Fruit fly (Drosophila melanogaster) whole organism, embryonic: ENCODE measurements around the gene CG15880.

Experiments
- Bteb2 ChIP-seq: fragments of 200-800 bp; sonication (Bioruptor generic); optimal IDR thresholded peaks from 2 replicates; lab custom pipeline; 2016; ENCODE audit warnings: missing biosample characterization, missing genetic modification characterization
- CG1024 ChIP-seq: fragments of 200-800 bp; sonication (Bioruptor generic); IDR thresholded peaks from 2 replicates; pipeline ENCODE4 v1.3.6; 2022; ENCODE audit warnings: missing biosample characterization, missing genetic modification characterization
- CG11398 ChIP-seq: fragments of 200-800 bp; sonication (Bioruptor generic); optimal IDR thresholded peaks from 2 replicates; lab custom pipeline; 2016; ENCODE audit warnings: missing biosample characterization, missing genetic modification characterization
- CG11504 ChIP-seq: fragments of 200-800 bp; sonication (Bioruptor generic); optimal IDR thresholded peaks from 3 replicates; lab custom pipeline; 2019; ENCODE audit warnings: missing biosample characterization, mild to moderate bottlenecking, missing genetic modification characterization, moderate library complexity
- CG15011 ChIP-seq: fragments of 200-800 bp; sonication (Bioruptor generic); optimal IDR thresholded peaks from 3 replicates; lab custom pipeline; 2018; ENCODE audit warnings: missing biosample characterization, mild to moderate bottlenecking, missing genetic modification characterization
- CG15479 ChIP-seq: fragments of 200-800 bp; sonication (Bioruptor generic); optimal IDR thresholded peaks from 3 replicates; lab custom pipeline; 2019; ENCODE audit warnings: missing biosample characterization, mild to moderate bottlenecking, missing genetic modification characterization, moderate library complexity
- CG1602 ChIP-seq: fragments of 200-800 bp; sonication (Bioruptor generic); optimal IDR thresholded peaks from 3 replicates; lab custom pipeline; 2016; ENCODE audit warnings: missing biosample characterization, missing genetic modification characterization
- CG17361 ChIP-seq: fragments of 200-800 bp; sonication (Bioruptor generic); IDR thresholded peaks from 3 replicates; pipeline ENCODE4 v1.3.6; 2022; ENCODE audit warnings: missing biosample characterization, missing genetic modification characterization
- CG18011 ChIP-seq: fragments of 200-800 bp; sonication (Bioruptor generic); optimal IDR thresholded peaks from 2 replicates; lab custom pipeline; 2017; ENCODE audit warnings: missing biosample characterization, missing genetic modification characterization, mild to moderate bottlenecking, moderate library complexity, missing genotype
- CG3281 ChIP-seq: fragments of 200-800 bp; sonication (Bioruptor generic); optimal IDR thresholded peaks from 3 replicates; lab custom pipeline; 2017; ENCODE audit warnings: missing biosample characterization, mild to moderate bottlenecking, missing genetic modification characterization
- CG33557 ChIP-seq: fragments of 200-800 bp; sonication (Bioruptor generic); optimal IDR thresholded peaks from 2 replicates; lab custom pipeline; 2019; ENCODE audit warnings: missing biosample characterization, mild to moderate bottlenecking, missing genetic modification characterization, moderate library complexity
- CG4404 ChIP-seq: fragments of 200-800 bp; sonication (Bioruptor generic); IDR thresholded peaks from 2 replicates; pipeline ENCODE4 v1.3.6; 2022; ENCODE audit warnings: missing biosample characterization, missing genetic modification characterization
- CG5953 ChIP-seq: fragments of 200-800 bp; sonication (Bioruptor generic); IDR thresholded peaks from 2 replicates; pipeline ENCODE4 v1.3.6; 2022; ENCODE audit warnings: missing biosample characterization, missing genetic modification characterization
- CG6813 ChIP-seq: fragments of 200-800 bp; sonication (Bioruptor generic); optimal IDR thresholded peaks from 2 replicates; lab custom pipeline; 2017; ENCODE audit warnings: missing biosample characterization, missing genetic modification characterization, mild to moderate bottlenecking, moderate library complexity, missing genetic modification reagents
- CG7556 ChIP-seq: fragments of 200-800 bp; sonication (Bioruptor generic); optimal IDR thresholded peaks from 2 replicates; lab custom pipeline; 2017; ENCODE audit warnings: missing biosample characterization, mild to moderate bottlenecking, missing genetic modification characterization
- CG8944 ChIP-seq: fragments of 200-800 bp; sonication (Bioruptor generic); optimal IDR thresholded peaks from 3 replicates; lab custom pipeline; 2016; ENCODE audit warnings: missing biosample characterization, missing genetic modification characterization
- CG9609 ChIP-seq: fragments of 200-800 bp; sonication (Bioruptor generic); optimal IDR thresholded peaks from 3 replicates; lab custom pipeline; 2016; ENCODE audit warnings: missing biosample characterization, missing genetic modification characterization
- Chrac-16 ChIP-seq: fragments of 200-800 bp; sonication (Bioruptor generic); optimal IDR thresholded peaks from 3 replicates; lab custom pipeline; 2016; ENCODE audit warnings: missing biosample characterization, missing genetic modification characterization
- Doc2 ChIP-seq: fragments of 200-800 bp; sonication (Bioruptor generic); IDR thresholded peaks from 2 replicates; pipeline ENCODE4 v1.3.6; 2022; ENCODE audit warnings: missing biosample characterization, missing genetic modification characterization
- Dp ChIP-seq: fragments of 200-800 bp; sonication (Bioruptor generic); optimal IDR thresholded peaks from 2 replicates; lab custom pipeline; 2018; ENCODE audit warnings: missing biosample characterization, mild to moderate bottlenecking, missing genetic modification characterization, moderate library complexity
- E2f1 ChIP-seq: fragments of 200-800 bp; sonication (Bioruptor generic); IDR thresholded peaks from 2 replicates; pipeline ENCODE4 v1.3.6; 2022; ENCODE audit warnings: missing biosample characterization, missing genetic modification characterization
- ERR ChIP-seq: fragments of 200-800 bp; sonication (Bioruptor generic); optimal IDR thresholded peaks from 2 replicates; lab custom pipeline; 2016; ENCODE audit warnings: missing biosample characterization, missing genetic modification characterization
- Fer1 ChIP-seq: fragments of 200-800 bp; sonication (Bioruptor generic); optimal IDR thresholded peaks from 2 replicates; lab custom pipeline; 2017; ENCODE audit warnings: missing biosample characterization, mild to moderate bottlenecking, missing genetic modification characterization
- Gsc ChIP-seq: fragments of 200-800 bp; sonication (Bioruptor generic); IDR thresholded peaks from 2 replicates; pipeline ENCODE4 v1.3.6; 2022; ENCODE audit warnings: missing biosample characterization, missing genetic modification characterization
- HLH4C ChIP-seq: fragments of 200-800 bp; sonication (Bioruptor generic); IDR thresholded peaks from 3 replicates; pipeline ENCODE4 v1.3.6; 2022; ENCODE audit warnings: missing biosample characterization, missing genetic modification characterization; ENCODE audit not compliant: partially characterized antibody
- Hr39 ChIP-seq: fragments of >200 bp; optimal IDR thresholded peaks from 2 replicates; lab custom pipeline; 2017
- MTF-1 ChIP-seq: fragments of 200-800 bp; sonication (Bioruptor generic); optimal IDR thresholded peaks from 2 replicates; lab custom pipeline; 2018; ENCODE audit warnings: missing biosample characterization, mild to moderate bottlenecking, missing genetic modification characterization, borderline replicate concordance
- Oli ChIP-seq: fragments of 200-800 bp; sonication (Bioruptor generic); optimal IDR thresholded peaks from 2 replicates; lab custom pipeline; 2018; ENCODE audit warnings: missing biosample characterization, mild to moderate bottlenecking, missing genetic modification characterization, moderate library complexity
- Rfx ChIP-seq: fragments of 200-800 bp; sonication (Bioruptor generic); IDR thresholded peaks from 2 replicates; pipeline ENCODE4 v1.3.6; 2022; ENCODE audit warnings: missing biosample characterization, missing genetic modification characterization
- Scr ChIP-seq: fragments of 200-800 bp; sonication (Bioruptor generic); IDR thresholded peaks from 2 replicates; pipeline ENCODE4 v1.3.6; 2022; ENCODE audit warnings: missing biosample characterization, missing genetic modification characterization; ENCODE audit not compliant: partially characterized antibody
- cad ChIP-seq: fragments of >200 bp; optimal IDR thresholded peaks from 2 replicates; lab custom pipeline; 2017; ENCODE audit warnings: missing biosample characterization, missing genetic modification characterization
- caup ChIP-seq: fragments of 200-800 bp; sonication (Bioruptor generic); optimal IDR thresholded peaks from 3 replicates; lab custom pipeline; 2017; ENCODE audit warnings: missing biosample characterization, mild to moderate bottlenecking, missing genetic modification characterization, moderate library complexity; ENCODE audit not compliant: severe bottlenecking
- corto ChIP-seq: fragments of 200-800 bp; sonication (Bioruptor generic); optimal IDR thresholded peaks from 2 replicates; lab custom pipeline; 2016; ENCODE audit warnings: missing biosample characterization, mild to moderate bottlenecking, missing genetic modification characterization, moderate library complexity
- dati ChIP-seq: fragments of 200-800 bp; sonication (Bioruptor generic); IDR thresholded peaks from 2 replicates; pipeline ENCODE4 v1.3.6; 2022; ENCODE audit warnings: missing biosample characterization, missing genetic modification characterization
- emc ChIP-seq: fragments of 200-800 bp; sonication (Bioruptor generic); optimal IDR thresholded peaks from 2 replicates; lab custom pipeline; 2016; ENCODE audit warnings: missing biosample characterization, missing genetic modification characterization
- exex ChIP-seq: fragments of 200-800 bp; sonication (Bioruptor generic); optimal IDR thresholded peaks from 4 replicates; lab custom pipeline; 2018; ENCODE audit warnings: missing biosample characterization, mild to moderate bottlenecking, missing genetic modification characterization, moderate library complexity
- fru ChIP-seq: fragments of >200 bp; optimal IDR thresholded peaks from 2 replicates; lab custom pipeline; 2017
- gsb ChIP-seq: fragments of 200-800 bp; sonication (Bioruptor generic); IDR thresholded peaks from 2 replicates; pipeline ENCODE4 v1.3.6; 2022; ENCODE audit warnings: missing biosample characterization, missing genetic modification characterization
- jigr1 ChIP-seq: fragments of 200-800 bp; sonication (Bioruptor generic); IDR thresholded peaks from 3 replicates; pipeline ENCODE4 v1.3.6; 2022; ENCODE audit warnings: missing biosample characterization, missing genetic modification characterization
- knrl ChIP-seq: fragments of 200-800 bp; sonication (Bioruptor generic); IDR thresholded peaks from 3 replicates; pipeline ENCODE4 v1.3.6; 2022; ENCODE audit warnings: missing biosample characterization, missing genetic modification characterization; ENCODE audit not compliant: partially characterized antibody
- lilli ChIP-seq: fragments of 200-800 bp; sonication (Bioruptor generic); optimal IDR thresholded peaks from 3 replicates; lab custom pipeline; 2016; ENCODE audit warnings: missing biosample characterization, missing genetic modification characterization
- mam ChIP-seq: fragments of 200-800 bp; sonication (Bioruptor generic); optimal IDR thresholded peaks from 3 replicates; lab custom pipeline; 2016; ENCODE audit warnings: missing biosample characterization, missing genetic modification characterization
- pros ChIP-seq: fragments of 200-800 bp; sonication (Bioruptor generic); optimal IDR thresholded peaks from 3 replicates; lab custom pipeline; 2019; ENCODE audit warnings: missing biosample characterization, mild to moderate bottlenecking, missing genetic modification characterization, moderate library complexity
- sc ChIP-seq, 3 experiments: fragments of >200 bp in 2 of 3; fragments of 200-800 bp in 1 of 3; sonication (Bioruptor generic) in 1 of 3; optimal IDR thresholded peaks; 2 replicates in 2 of 3; 3 replicates in 1 of 3; lab custom pipeline; 2017; ENCODE audit warnings: mild to moderate bottlenecking in 1 of 3, missing biosample characterization in 1 of 3, missing genetic modification characterization in 1 of 3, missing genetic modification reagents in 1 of 3
- slbo ChIP-seq: fragments of 200-800 bp; sonication (Bioruptor generic); IDR thresholded peaks from 2 replicates; pipeline ENCODE4 v1.3.6; 2022; ENCODE audit warnings: missing biosample characterization, missing genetic modification characterization
- tap ChIP-seq: fragments of 200-800 bp; optimal IDR thresholded peaks from 3 replicates; lab custom pipeline; 2019; ENCODE audit warnings: missing biosample characterization, mild to moderate bottlenecking, missing genetic modification characterization, moderate library complexity
- tio ChIP-seq: fragments of 200-800 bp; sonication (Bioruptor generic); optimal IDR thresholded peaks from 2 replicates; lab custom pipeline; 2017; ENCODE audit warnings: missing biosample characterization, missing genetic modification characterization, inconsistent platforms
- tup ChIP-seq: fragments of 200-800 bp; sonication (Bioruptor generic); optimal IDR thresholded peaks from 2 replicates; lab custom pipeline; 2016; ENCODE audit warnings: missing biosample characterization, mild to moderate bottlenecking, missing genetic modification characterization, moderate library complexity
- vfl ChIP-seq: fragments of 200-800 bp; sonication (Bioruptor generic); optimal IDR thresholded peaks from 2 replicates; lab custom pipeline; 2016; ENCODE audit warnings: missing biosample characterization, missing genetic modification characterization
- vnd ChIP-seq: fragments of 200-800 bp; sonication (Bioruptor generic); IDR thresholded peaks from 3 replicates; pipeline ENCODE4 v1.3.6; 2022; ENCODE audit warnings: missing biosample characterization, missing genetic modification characterization; ENCODE audit not compliant: partially characterized antibody
- yki ChIP-seq: fragments of >200 bp; optimal IDR thresholded peaks from 3 replicates; lab custom pipeline; 2018
- zen ChIP-seq: fragments of 200-800 bp; sonication (Bioruptor generic); optimal IDR thresholded peaks from 3 replicates; lab custom pipeline; 2018; ENCODE audit warnings: missing biosample characterization, mild to moderate bottlenecking, missing genetic modification characterization, moderate library complexity

CG15880 gene

DNA sequence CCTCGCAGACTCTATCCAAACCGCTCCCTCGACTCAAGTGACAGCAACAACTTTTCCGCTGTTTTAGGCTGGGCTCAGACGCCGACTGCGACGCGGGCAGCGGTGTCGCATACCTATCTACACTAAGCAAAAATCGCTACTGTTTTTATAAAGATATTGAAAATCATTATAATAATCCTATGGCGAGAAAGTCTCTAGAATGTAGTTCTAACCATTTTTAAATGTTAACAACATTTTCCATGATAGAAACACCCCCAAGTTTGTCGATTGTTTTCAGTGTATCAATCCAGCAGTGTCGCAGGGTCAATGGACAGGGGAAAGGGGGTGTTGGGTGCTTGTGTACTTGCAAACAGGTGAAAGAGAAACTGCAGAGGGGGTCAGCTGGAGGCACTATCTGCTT is 48.1 kb upstream of the CG15880 start (continued):
- TF ChIP-seq tup (peak; percentile 91), CG15479 (GFP tag; lab: Kevin White, UChicago) (peak; percentile 91), CG33557 (GFP tag; lab: Kevin White, UChicago) (peak; percentile 86), caup (GFP tag; lab: Kevin White, UChicago) (peak; percentile 95), yki (no peak), HLH4C (GFP tag; lab: Robert Waterston, UW) (no peak), dati (GFP tag; lab: Robert Waterston, UW) (peak; percentile 94), Scr (GFP tag; lab: Robert Waterston, UW) (no peak), CG3281 (GFP tag; lab: Kevin White, UChicago) (peak; percentile 95), fru (lab: Kevin White, UChicago) (no peak), CG8944 (peak; percentile 94), vfl (GFP tag; lab: Kevin White, UChicago) (peak; percentile 95), zen (tag; lab: Kevin White, UChicago) (peak; percentile 97), Chrac-16 (GFP tag; lab: Kevin White, UChicago) (peak; percentile 96), CG18011 (GFP tag; lab: Kevin White, UChicago) (peak; percentile 71), CG11398 (GFP tag; lab: Kevin White, UChicago) (peak; percentile 84), CG9609 (GFP tag; lab: Kevin White, UChicago) (peak; percentile 93), tap (peak; percentile 97), cad (GFP tag; lab: Kevin White, UChicago) (no peak), CG11504 (tag; lab: Kevin White, UChicago) (peak; percentile 96), CG1602 (GFP tag; lab: Kevin White, UChicago) (peak; percentile 94), CG15011 (GFP tag; lab: Kevin White, UChicago) (peak; percentile 92), emc (peak; percentile 86), Hr39 (lab: Kevin White, UChicago) (no peak), CG6813 (GFP tag; lab: Kevin White, UChicago) (peak; percentile 96), Oli (tag; lab: Kevin White, UChicago) (peak; percentile 96), CG5953 (GFP tag; lab: Robert Waterston, UW) (peak; percentile 95), CG4404 (GFP tag; lab: Robert Waterston, UW) (peak; percentile 94), slbo (peak; percentile 97), ERR (GFP tag; lab: Kevin White, UChicago) (peak; percentile 94), tio (peak; percentile 96), CG17361 (GFP tag; lab: Robert Waterston, UW) (peak; percentile 96), MTF-1 (peak; percentile 93), lilli (peak; percentile 98), Bteb2 (GFP tag; lab: Kevin White, UChicago) (peak; percentile 94), corto (peak; percentile 98)

DNA sequence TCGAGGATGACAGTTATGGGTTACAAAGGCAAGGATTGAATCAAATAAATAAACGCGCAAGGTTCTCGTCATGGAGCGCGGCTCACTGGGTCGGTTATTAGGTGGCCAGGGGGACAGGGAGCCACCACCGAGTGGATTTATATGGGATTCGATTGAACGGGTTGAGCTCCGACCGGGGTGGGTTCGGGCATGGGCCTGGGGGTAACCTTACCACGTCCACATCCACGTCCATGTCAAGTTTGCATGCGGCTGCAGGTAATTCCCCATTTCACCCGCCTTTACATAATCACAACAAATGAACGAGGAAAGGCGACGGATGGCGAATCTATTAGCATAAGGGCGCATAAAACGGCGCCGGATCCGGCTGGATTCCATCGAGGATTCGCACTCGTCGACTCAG is 42.1 kb upstream of the CG15880 start, which contains the start of gene CG13950:
CG13950 (plus strand) TSS at position 301 of the 400 bp plus-strand sequence.
- TF ChIP-seq sc (optimal IDR thresholded peaks at IDR 0.05; lab: Kevin White, UChicago) (no peak), sc (GFP tag; optimal IDR thresholded peaks at IDR 0.05; lab: Kevin White, UChicago) (no peak), knrl (GFP tag; lab: Robert Waterston, UW) (no peak), Gsc (GFP tag; lab: Robert Waterston, UW) (no peak), CG4404 (GFP tag; lab: Robert Waterston, UW) (no peak), HLH4C (GFP tag; lab: Robert Waterston, UW) (no peak), Dp (GFP tag; lab: Kevin White, UChicago) (no peak), exex (no peak), CG1024 (GFP tag; lab: Robert Waterston, UW) (no peak), Fer1 (no peak), CG18011 (GFP tag; lab: Kevin White, UChicago) (no peak), Doc2 (GFP tag; lab: Robert Waterston, UW) (no peak), jigr1 (no peak), E2f1 (GFP tag; lab: Robert Waterston, UW) (no peak), Rfx (GFP tag; lab: Robert Waterston, UW) (no peak), vnd (GFP tag; lab: Robert Waterston, UW) (no peak), pros (GFP tag; lab: Kevin White, UChicago) (no peak), gsb (GFP tag; lab: Robert Waterston, UW) (no peak), CG7556 (GFP tag; lab: Kevin White, UChicago) (no peak), mam (GFP tag; lab: Kevin White, UChicago) (no peak)
